Worm (Caenorhabditis elegans): ENCODE results near the gene Y73F4A.2.

Y73F4A.2 gene

DNA sequence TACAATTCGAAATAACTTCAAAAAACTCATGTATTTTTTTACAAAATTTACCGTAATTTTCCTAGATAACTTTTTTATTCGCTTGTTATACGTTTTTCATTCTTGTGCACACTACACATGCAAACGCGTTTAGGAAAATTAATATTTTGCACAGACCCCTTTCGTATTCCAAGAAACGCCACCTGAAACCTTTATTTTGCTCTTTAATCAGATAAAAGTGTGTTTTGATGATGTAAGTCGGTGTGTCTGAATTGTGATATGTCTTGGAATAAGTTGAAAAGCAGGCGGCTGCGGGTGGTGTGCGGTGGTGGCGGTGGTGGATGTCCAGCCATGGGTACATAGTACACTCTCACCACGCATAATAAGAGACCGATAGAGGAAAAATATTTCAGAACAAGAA, 10.3 kb upstream of the Y73F4A.2 start:
- TF ChIP-seq ceh-16 (tag; optimal IDR thresholded peaks at IDR 0.05) = no peak
- no peak for TF ChIP-seq ztf-11 (tag; optimal IDR thresholded peaks at IDR 0.05)
- no peak for TF ChIP-seq unc-62 (GFP tag; optimal IDR thresholded peaks at IDR 0.05)
- TF ChIP-seq nhr-12 (tag; optimal IDR thresholded peaks at IDR 0.05) = no peak
- no peak for TF ChIP-seq nhr-67 (tag; optimal IDR thresholded peaks at IDR 0.05)
- TF ChIP-seq fkh-10 (GFP tag; optimal IDR thresholded peaks at IDR 0.05) = peak; percentile 11

DNA sequence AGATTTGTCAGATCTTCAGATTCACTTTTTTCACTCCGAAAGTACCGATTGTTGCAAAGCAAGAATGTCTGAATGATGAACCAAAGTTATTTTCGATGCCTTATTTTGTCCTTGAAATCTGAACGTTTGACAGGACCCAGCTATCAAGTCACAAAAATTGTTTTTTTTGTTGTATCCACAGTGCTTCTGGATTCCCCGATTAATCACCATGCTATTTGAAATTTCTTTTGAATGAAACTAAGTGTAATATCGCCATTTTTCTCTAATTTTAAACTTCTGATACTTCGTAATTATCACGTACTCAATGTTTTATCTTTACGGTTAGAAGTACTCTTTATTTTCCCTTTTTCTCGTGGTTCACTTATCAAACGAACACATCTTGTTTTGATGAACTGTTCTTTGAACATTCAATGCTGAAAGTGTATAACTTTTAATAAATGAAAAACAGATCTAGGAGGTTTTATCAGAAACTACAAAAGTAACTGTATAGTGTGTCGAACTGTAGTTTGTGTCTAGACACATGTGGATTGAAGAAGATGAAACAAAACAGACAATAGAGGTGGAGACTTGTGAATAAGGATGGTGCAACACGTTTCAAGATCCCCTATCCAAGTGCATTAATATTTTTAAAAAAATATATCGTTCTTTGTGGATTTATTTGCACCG, 8.5 kb upstream of the Y73F4A.2 start:
- peak; percentile 9 for TF ChIP-seq pqm-1 (tag; optimal IDR thresholded peaks at IDR 0.05)
- TF ChIP-seq nhr-43 (tag; optimal IDR thresholded peaks at IDR 0.05; ENCODE audit: poor library complexity, severe bottlenecking) = peak; percentile 8
- TF ChIP-seq nhr-76 (tag; optimal IDR thresholded peaks at IDR 0.05) = no peak
- TF ChIP-seq jun-1 (tag; optimal IDR thresholded peaks at IDR 0.05) = no peak
- no peak for TF ChIP-seq nhr-12 (tag; optimal IDR thresholded peaks at IDR 0.05)
- no peak for TF ChIP-seq fkh-2 (tag; optimal IDR thresholded peaks at IDR 0.05)
- TF ChIP-seq ztf-4 (tag; optimal IDR thresholded peaks at IDR 0.05) = no peak

DNA sequence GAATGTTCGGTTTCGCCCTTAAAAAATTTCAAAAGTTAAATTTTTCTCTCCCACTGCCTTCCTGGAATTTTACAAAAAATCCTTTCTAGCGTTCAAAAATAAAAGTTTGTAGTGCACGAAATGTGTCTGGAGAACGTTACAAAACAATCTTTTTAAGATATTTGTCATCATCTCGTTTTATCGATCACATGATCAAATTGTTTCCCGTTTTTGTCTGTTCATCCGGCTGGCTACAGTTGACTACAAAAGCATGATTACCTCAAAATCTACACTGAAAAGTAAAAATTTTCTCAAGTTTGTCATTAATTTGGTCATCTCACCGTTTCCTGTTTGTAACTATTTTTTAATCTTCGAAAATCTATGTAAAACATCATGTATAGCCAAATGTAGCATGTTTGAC, 7.9 kb upstream of the Y73F4A.2 start:
- no peak for TF ChIP-seq eor-1 (tag; optimal IDR thresholded peaks at IDR 0.05)

DNA sequence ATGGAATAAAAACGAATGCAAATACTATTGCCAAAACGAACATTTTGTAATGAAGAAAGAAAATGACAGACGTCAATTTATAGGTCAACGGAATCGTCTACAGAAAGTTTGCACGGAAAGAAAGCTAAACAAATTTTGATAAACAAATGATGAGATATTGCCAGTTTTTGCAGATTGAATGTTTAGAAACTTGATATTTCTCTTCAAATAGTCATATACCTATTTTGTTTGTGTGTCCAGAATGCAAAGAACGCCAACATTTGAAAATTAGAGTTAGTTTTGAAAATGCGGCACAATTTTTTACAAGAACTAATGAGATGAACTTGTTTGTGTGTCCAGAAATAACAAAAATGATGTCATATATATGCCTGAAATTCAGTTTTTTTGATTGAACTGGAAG, 2.1 kb upstream of the Y73F4A.2 start, which contains the start of gene Y73F4A.1:
Gene Y73F4A.1, minus strand, starts transcription at position 101 of the 400 bp plus-strand sequence.
- TF ChIP-seq nhr-11 (tag; optimal IDR thresholded peaks at IDR 0.05) (no peak), skn-1 (tag; optimal IDR thresholded peaks at IDR 0.05) (no peak), aly-2 (tag; optimal IDR thresholded peaks at IDR 0.05) (no peak), nhr-77 (tag; optimal IDR thresholded peaks at IDR 0.05) (no peak), R02D3.7 (tag; optimal IDR thresholded peaks at IDR 0.05) (no peak), eor-1 (tag; optimal IDR thresholded peaks at IDR 0.05) (no peak), fkh-2 (tag; optimal IDR thresholded peaks at IDR 0.05) (no peak), nhr-25 (tag; optimal IDR thresholded peaks at IDR 0.05) (no peak), elt-2 (tag; optimal IDR thresholded peaks at IDR 0.05) (no peak), fos-1 (tag; optimal IDR thresholded peaks at IDR 0.05) (no peak), unc-39 (tag; optimal IDR thresholded peaks at IDR 0.05) (no peak), nhr-12 (tag; optimal IDR thresholded peaks at IDR 0.05) (no peak), daf-12 (tag; optimal IDR thresholded peaks at IDR 0.05) (no peak), snpc-4 (tag; optimal IDR thresholded peaks at IDR 0.05) (no peak), hmg-11 (tag; optimal IDR thresholded peaks at IDR 0.05) (no peak), egl-5 (tag; optimal IDR thresholded peaks at IDR 0.05) (no peak), tbx-2 (tag; optimal IDR thresholded peaks at IDR 0.05) (no peak), mdl-1 (tag; optimal IDR thresholded peaks at IDR 0.05) (no peak)

DNA sequence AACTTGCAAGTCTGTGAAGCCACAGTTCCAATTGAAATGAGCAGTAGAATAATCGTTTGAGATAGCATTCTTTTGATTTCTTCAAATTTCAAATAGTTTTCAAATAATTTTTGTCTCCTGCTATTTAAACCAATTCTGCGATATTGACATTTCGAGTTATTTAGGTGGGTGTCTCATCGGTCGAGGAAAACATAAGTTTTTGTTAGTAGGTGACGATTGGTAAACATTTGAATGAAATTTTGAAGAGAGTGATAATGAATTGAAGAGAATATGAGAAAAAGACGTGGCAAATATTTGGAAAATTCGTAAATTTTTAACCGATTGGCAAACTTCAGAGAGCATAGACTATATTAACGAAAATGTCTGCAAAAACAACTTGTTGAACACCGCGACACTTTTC, 2.8 kb downstream of the Y73F4A.2 start, which contains the start of gene Y73F4A.3:
Gene Y73F4A.3, minus strand, starts transcription at position 101 of the 400 bp plus-strand sequence.
- TF ChIP-seq pha-4 (tag; optimal IDR thresholded peaks at IDR 0.05) (peak; percentile 62), nhr-67 (tag; optimal IDR thresholded peaks at IDR 0.05) (no peak)

DNA sequence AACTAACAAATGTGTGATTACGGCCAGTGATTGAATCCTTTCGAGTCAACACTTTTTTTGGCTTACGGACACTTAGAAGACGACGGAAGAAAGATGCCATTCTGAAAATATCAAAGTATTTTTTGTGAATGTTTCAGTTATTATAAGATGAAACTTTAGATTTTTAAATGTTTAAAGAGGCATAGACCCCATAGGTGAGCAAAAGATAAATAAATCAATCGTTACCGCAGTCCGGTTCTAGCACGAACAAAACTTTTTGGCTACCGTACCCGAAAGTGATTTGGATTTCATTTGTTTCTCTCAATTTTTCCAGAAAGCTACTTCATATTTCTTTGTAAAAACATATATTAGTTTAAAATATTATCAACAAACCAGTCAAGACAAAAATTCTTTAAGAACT, 6.1 kb downstream of the Y73F4A.2 start, which contains the start of gene C53D6.7:
Gene C53D6.7, minus strand, starts transcription at position 101 of the 400 bp plus-strand sequence.
- no peak for TF ChIP-seq egl-5 (tag; optimal IDR thresholded peaks at IDR 0.05)
- TF ChIP-seq lsy-12 (tag; optimal IDR thresholded peaks at IDR 0.05) = no peak
- TF ChIP-seq ceh-9 (tag; optimal IDR thresholded peaks at IDR 0.05) = no peak
- TF ChIP-seq jun-1 (tag; optimal IDR thresholded peaks at IDR 0.05) = no peak
- TF ChIP-seq ZK546.5 (tag; optimal IDR thresholded peaks at IDR 0.05) = no peak
- no peak for TF ChIP-seq fkh-2 (tag; optimal IDR thresholded peaks at IDR 0.05)
- TF ChIP-seq nhr-43 (tag; optimal IDR thresholded peaks at IDR 0.05; ENCODE audit: poor library complexity, severe bottlenecking) = no peak
- no peak for TF ChIP-seq nfya-1 (tag; optimal IDR thresholded peaks at IDR 0.05; ENCODE audit: insufficient read depth)
- no peak for TF ChIP-seq fos-1 (tag; optimal IDR thresholded peaks at IDR 0.05)
- TF ChIP-seq nhr-23 (tag; optimal IDR thresholded peaks at IDR 0.05) = no peak

Data from whole organism, L3 larva.